Fruit fly (Drosophila melanogaster): Measurements from ENCODE around the gene Cht7.

Cht7 gene

dm6 chr3L:3106908-3107821 lies at the start of gene Cht7:
TSS of gene Cht7 (minus strand) at chr3L:3106958.
- peak; percentile 79 for TF ChIP-seq noc (tag; optimal IDR thresholded peaks at IDR 0.05)

dm6 chr3L:3150376-3150775 lies 43.6 kb upstream of the Cht7 start:
- no peak for TF ChIP-seq noc (tag; optimal IDR thresholded peaks at IDR 0.05)

- TF ChIP-seq noc (tag; optimal IDR thresholded peaks at IDR 0.05) = peak; percentile 60
Observed at dm6 chr3L:3149060-3149872, 42.5 kb upstream of the Cht7 start.

dm6 chr3L:3148125-3149059 lies 41.6 kb upstream of the Cht7 start, which contains the start of the genes Usp5 and BtbVII:
TSS of gene Usp5 (minus strand) at chr3L:3148358.
TSS of gene BtbVII (plus strand) at chr3L:3148646.
- TF ChIP-seq noc (tag; optimal IDR thresholded peaks at IDR 0.05) = peak; percentile 37

- TF ChIP-seq noc (tag; optimal IDR thresholded peaks at IDR 0.05) = no peak
Observed at dm6 chr3L:3143383-3143962, 36.7 kb upstream of the Cht7 start, which contains the start of the genes CG11537 and Alg2. TSS of gene CG11537 (minus strand) at chr3L:3143457. TSS of gene Alg2 (plus strand) at chr3L:3143808.

- TF ChIP-seq noc (tag; optimal IDR thresholded peaks at IDR 0.05) = no peak
Observed at dm6 chr3L:3142516-3143382, 36.0 kb upstream of the Cht7 start.

dm6 chr3L:3141411-3141810 lies 34.7 kb upstream of the Cht7 start:
- no peak for TF ChIP-seq noc (tag; optimal IDR thresholded peaks at IDR 0.05)

dm6 chr3L:3134064-3134545 lies 27.3 kb upstream of the Cht7 start:
- peak; percentile 11 for TF ChIP-seq noc (tag; optimal IDR thresholded peaks at IDR 0.05)

- TF ChIP-seq noc (tag; optimal IDR thresholded peaks at IDR 0.05) = no peak
Observed at dm6 chr3L:3127544-3127943, 20.8 kb upstream of the Cht7 start, which contains the start of gene promL. TSS of gene promL (minus strand) at chr3L:3127724.

- no peak for TF ChIP-seq noc (tag; optimal IDR thresholded peaks at IDR 0.05)
Observed at dm6 chr3L:3126478-3126877, 19.7 kb upstream of the Cht7 start.

- TF ChIP-seq noc (tag; optimal IDR thresholded peaks at IDR 0.05) = no peak
Observed at dm6 chr3L:3125649-3126130, 18.9 kb upstream of the Cht7 start.

dm6 chr3L:3124939-3125648 lies 18.3 kb upstream of the Cht7 start:
- no peak for TF ChIP-seq noc (tag; optimal IDR thresholded peaks at IDR 0.05)

dm6 chr3L:3124519-3124918 lies 17.8 kb upstream of the Cht7 start:
- TF ChIP-seq noc (tag; optimal IDR thresholded peaks at IDR 0.05) = no peak

All from whole organism, larva.